Worm (Caenorhabditis elegans): Measurements from ENCODE around the gene Y116A8C.10.
"Not testable (repeated sequence)": the region's sequence is repeated elsewhere in the genome, so short reads cannot be mapped to it uniquely, and the experiment has no call there.

The Y116A8C.10 gene

DNA sequence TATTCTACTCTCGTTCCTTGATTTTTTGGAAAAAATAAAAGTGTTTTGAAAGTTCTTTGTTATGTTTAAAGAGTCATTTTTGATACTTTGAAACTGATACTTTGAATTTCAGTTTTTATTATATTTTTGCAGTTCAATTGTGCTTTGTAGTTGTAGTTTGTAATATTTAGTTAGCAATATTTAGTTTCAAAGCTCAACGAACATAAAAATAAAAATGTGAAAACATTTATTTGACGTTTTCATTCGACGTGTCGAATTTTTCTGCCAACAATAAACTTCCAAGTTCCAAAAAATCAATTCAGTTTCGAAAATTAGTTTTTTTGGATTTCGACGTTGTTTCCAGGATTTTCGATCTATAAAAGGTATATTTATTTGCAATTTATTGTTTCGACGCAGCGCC, 18.9 kb downstream of the Y116A8C.10 start, which contains the start of gene nep-23:
Gene nep-23, plus strand, starts transcription at position 301 of the 400 bp plus-strand sequence.
- no peak for TF ChIP-seq nhr-237 (tag; optimal IDR thresholded peaks at IDR 0.05)
- TF ChIP-seq snpc-4 (tag; optimal IDR thresholded peaks at IDR 0.05) = no peak
- TF ChIP-seq elt-3 (tag; optimal IDR thresholded peaks at IDR 0.05) = no peak
- no peak for TF ChIP-seq lsy-2 (tag; optimal IDR thresholded peaks at IDR 0.05)

- no peak for TF ChIP-seq sma-3 (GFP tag; optimal IDR thresholded peaks at IDR 0.05)
- no peak for TF ChIP-seq lin-13 (GFP tag; optimal IDR thresholded peaks at IDR 0.05)
- TF ChIP-seq egl-27 (tag; optimal IDR thresholded peaks at IDR 0.05) = no peak
- no peak for TF ChIP-seq aly-2 (tag; optimal IDR thresholded peaks at IDR 0.05)
- no peak for TF ChIP-seq snpc-4 (tag; optimal IDR thresholded peaks at IDR 0.05)
- TF ChIP-seq sem-4 (tag; optimal IDR thresholded peaks at IDR 0.05) = no peak
- TF ChIP-seq nhr-6 (tag; optimal IDR thresholded peaks at IDR 0.05) = no peak
- no peak for TF ChIP-seq elt-3 (tag; optimal IDR thresholded peaks at IDR 0.05)
- TF ChIP-seq zag-1 (tag; optimal IDR thresholded peaks at IDR 0.05) = no peak
- no peak for TF ChIP-seq nhr-77 (tag; optimal IDR thresholded peaks at IDR 0.05)
- no peak for TF ChIP-seq elt-1 (tag; optimal IDR thresholded peaks at IDR 0.05)
- TF ChIP-seq lin-11 (tag; optimal IDR thresholded peaks at IDR 0.05) = no peak
- no peak for TF ChIP-seq ceh-16 (tag; optimal IDR thresholded peaks at IDR 0.05)
- TF ChIP-seq unc-55 (GFP tag; optimal IDR thresholded peaks at IDR 0.05) = no peak
Measured at ce11 chrIV:16919212-16919775, 19.6 kb downstream of the Y116A8C.10 start, which contains the start of the genes Y116A8C.470 and Y116A8C.463. Y116A8C.470 (minus strand) TSS chrIV:16919312. Y116A8C.463 (plus strand) TSS chrIV:16919725.

- TF ChIP-seq sma-3 (GFP tag; optimal IDR thresholded peaks at IDR 0.05) = no peak
- no peak for TF ChIP-seq ztf-11 (tag; optimal IDR thresholded peaks at IDR 0.05)
- no peak for TF ChIP-seq mdl-1 (tag; optimal IDR thresholded peaks at IDR 0.05)
- no peak for TF ChIP-seq ama-1 (optimal IDR thresholded peaks at IDR 0.05)
- no peak for TF ChIP-seq mbf-1 (tag; optimal IDR thresholded peaks at IDR 0.05)
- TF ChIP-seq lin-39 (tag; optimal IDR thresholded peaks at IDR 0.05) = no peak
- TF ChIP-seq sma-9 (GFP tag; optimal IDR thresholded peaks at IDR 0.05) = no peak
- TF ChIP-seq sma-9 (tag; optimal IDR thresholded peaks at IDR 0.05) = no peak
- TF ChIP-seq lin-13 (GFP tag; optimal IDR thresholded peaks at IDR 0.05) = no peak
- no peak for TF ChIP-seq nhr-129 (tag; optimal IDR thresholded peaks at IDR 0.05)
- no peak for TF ChIP-seq ceh-16 (tag; optimal IDR thresholded peaks at IDR 0.05)
- TF ChIP-seq unc-55 (GFP tag; optimal IDR thresholded peaks at IDR 0.05) = no peak
- no peak for TF ChIP-seq ztf-1 (GFP tag; conservative IDR thresholded peaks at IDR 0.05)
- no peak for TF ChIP-seq nhr-77 (tag; optimal IDR thresholded peaks at IDR 0.05)
Measured at ce11 chrIV:16917831-16918429, 21.0 kb downstream of the Y116A8C.10 start, which contains the start of the genes Y116A8C.469 and Y116A8C.468. Y116A8C.469 (minus strand) TSS chrIV:16917931. Y116A8C.468 (plus strand) TSS chrIV:16918379.

DNA sequence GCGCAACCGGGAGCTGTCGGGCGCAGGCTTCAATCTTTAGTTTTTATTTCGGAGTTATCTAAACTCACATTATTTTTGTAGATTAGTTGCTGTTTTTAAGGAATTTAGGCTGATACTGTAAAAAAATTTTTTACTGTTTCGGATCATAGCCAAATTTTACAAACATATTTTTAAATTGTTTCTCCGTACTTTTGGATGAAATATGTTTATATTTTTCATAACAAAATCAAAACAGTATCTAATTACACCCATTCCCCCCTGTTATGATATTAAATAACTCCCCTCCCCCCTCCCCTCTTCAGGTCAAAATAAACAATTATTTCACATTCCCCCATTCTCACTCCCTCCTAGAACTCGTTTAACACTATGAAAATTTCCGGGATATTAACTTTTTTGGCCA, 23.1 kb downstream of the Y116A8C.10 start, which contains the start of gene Y116A8C.3:
Gene Y116A8C.3, plus strand, starts transcription at position 301 of the 400 bp plus-strand sequence.
- TF ChIP-seq zag-1 (tag; optimal IDR thresholded peaks at IDR 0.05) (no peak), nhr-6 (tag; optimal IDR thresholded peaks at IDR 0.05) (no peak)

DNA sequence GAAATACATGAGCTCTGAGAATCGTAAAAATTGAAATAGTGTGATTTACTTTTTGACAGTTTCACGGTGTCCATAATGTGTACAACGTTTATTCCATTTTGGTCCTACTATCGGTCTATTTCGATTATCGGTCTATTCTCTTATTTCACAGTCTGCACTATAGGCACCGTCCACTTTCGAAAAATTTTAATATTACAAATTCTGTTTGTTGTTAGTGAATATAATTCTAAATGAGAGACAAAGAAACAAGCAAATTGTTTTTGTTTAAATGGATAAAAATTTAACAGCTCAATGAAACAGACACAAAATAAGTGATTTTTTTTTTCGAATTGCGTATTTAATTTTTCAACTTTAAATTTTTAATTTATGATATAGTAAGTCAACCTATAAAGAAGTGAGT, 40.7 kb downstream of the Y116A8C.10 start:
- TF ChIP-seq sma-9 (GFP tag; optimal IDR thresholded peaks at IDR 0.05) = no peak
- no peak for TF ChIP-seq sma-9 (tag; optimal IDR thresholded peaks at IDR 0.05)
- TF ChIP-seq ceh-16 (tag; optimal IDR thresholded peaks at IDR 0.05) = no peak
- TF ChIP-seq R02D3.7 (tag; optimal IDR thresholded peaks at IDR 0.05) = no peak
- no peak for TF ChIP-seq ztf-11 (tag; optimal IDR thresholded peaks at IDR 0.05)
- TF ChIP-seq lsy-2 (tag; optimal IDR thresholded peaks at IDR 0.05) = no peak
- TF ChIP-seq lin-13 (GFP tag; optimal IDR thresholded peaks at IDR 0.05) = no peak
- no peak for TF ChIP-seq C34F6.9 (tag; optimal IDR thresholded peaks at IDR 0.05)
- no peak for TF ChIP-seq ztf-4 (tag; optimal IDR thresholded peaks at IDR 0.05)
- no peak for TF ChIP-seq zag-1 (tag; optimal IDR thresholded peaks at IDR 0.05)
- TF ChIP-seq lin-11 (tag; optimal IDR thresholded peaks at IDR 0.05) = no peak

- TF ChIP-seq nhr-25 (tag; optimal IDR thresholded peaks at IDR 0.05); nhr-6 (tag; optimal IDR thresholded peaks at IDR 0.05); unc-62 (GFP tag; optimal IDR thresholded peaks at IDR 0.05): not testable (repeated sequence)
Measured at ce11 chrIV:16895288-16895687, 43.6 kb downstream of the Y116A8C.10 start, which contains the start of gene T06A10.2. T06A10.2 (plus strand) TSS chrIV:16895588.
